Worm (Caenorhabditis elegans): Measurements from ENCODE around the gene C17F4.8.

ce11 chrII:3270598-3270997 lies 36.0 kb upstream of the C17F4.8 start:
- TF ChIP-seq hlh-13 (GFP tag; optimal IDR thresholded peaks at IDR 0.05) = no peak
- no peak for TF ChIP-seq pha-4 (tag; optimal IDR thresholded peaks at IDR 0.05)
- no peak for TF ChIP-seq fkh-10 (GFP tag; optimal IDR thresholded peaks at IDR 0.05)
- no peak for TF ChIP-seq ceh-18 (tag; optimal IDR thresholded peaks at IDR 0.05)
- TF ChIP-seq elt-2 (tag; optimal IDR thresholded peaks at IDR 0.05) = no peak
- TF ChIP-seq pqm-1 (tag; optimal IDR thresholded peaks at IDR 0.05) = no peak

Data from whole organism, late embryonic.